Worm (Caenorhabditis elegans) whole organism, L4/young adult: ENCODE measurements around the gene msp-49.

ENCODE experiments used
- W03F9.2 ChIP-seq: fragments of 150-350 bp; optimal IDR thresholded peaks from 2 replicates; lab custom pipeline; 2014; ENCODE audit warnings: missing biosample characterization, missing genetic modification characterization
- him-1 ChIP-seq: sonication (generic microtip); optimal IDR thresholded peaks from 2 replicates; lab custom pipeline; 2016; ENCODE audit warnings: missing genotype, missing genetic modification reagents, missing genetic modification characterization, missing compliant biosample characterization

ce11 chrII:5238366-5238765 is 44.2 kb downstream of the msp-49 start, which contains the start of gene pho-4:
- TF ChIP-seq him-1 (tag; lab: Kevin White, UChicago) (no peak), W03F9.2 (tag; lab: Kevin White, UChicago) (no peak)
